Fruit fly (Drosophila melanogaster) whole organism, embryonic: ENCODE measurements around the gene sicily.
A peak's percentile ranks its signal among the peaks of the same experiment; 100 is the strongest.

ENCODE experiments used
- CG12942 ChIP-seq: fragments of 200-800 bp; sonication (Bioruptor generic); optimal IDR thresholded peaks from 3 replicates; lab custom pipeline; 2016; ENCODE audit warnings: missing biosample characterization, missing genetic modification characterization
- CG2120 ChIP-seq: fragments of 200-800 bp; sonication (Bioruptor generic); optimal IDR thresholded peaks from 3 replicates; lab custom pipeline; 2016; ENCODE audit warnings: missing biosample characterization, missing genetic modification characterization
- CG4328 ChIP-seq: fragments of 200-800 bp; sonication (Bioruptor generic); optimal IDR thresholded peaks from 3 replicates; lab custom pipeline; 2017; ENCODE audit warnings: missing biosample characterization, missing genetic modification reagents, missing genetic modification characterization
- CG9437 ChIP-seq: fragments of 200-800 bp; sonication (Bioruptor generic); optimal IDR thresholded peaks from 2 replicates; lab custom pipeline; 2018; ENCODE audit warnings: missing biosample characterization, mild to moderate bottlenecking, missing genetic modification characterization
- E2f1 ChIP-seq: fragments of 200-800 bp; sonication (Bioruptor generic); IDR thresholded peaks from 2 replicates; pipeline ENCODE4 v1.3.6; 2022; ENCODE audit warnings: missing biosample characterization, missing genetic modification characterization
- ERR ChIP-seq: fragments of 200-800 bp; sonication (Bioruptor generic); optimal IDR thresholded peaks from 2 replicates; lab custom pipeline; 2016; ENCODE audit warnings: missing biosample characterization, missing genetic modification characterization
- Gug ChIP-seq: fragments of 200-800 bp; sonication (Bioruptor generic); IDR thresholded peaks from 4 replicates; pipeline ENCODE4 v1.3.6; 2022; ENCODE audit warnings: missing biosample characterization, missing genetic modification characterization
- emc ChIP-seq: fragments of 200-800 bp; sonication (Bioruptor generic); optimal IDR thresholded peaks from 2 replicates; lab custom pipeline; 2016; ENCODE audit warnings: missing biosample characterization, missing genetic modification characterization
- ewg ChIP-seq: fragments of 200-800 bp; sonication (Bioruptor generic); optimal IDR thresholded peaks from 3 replicates; lab custom pipeline; 2017; ENCODE audit warnings: mild to moderate bottlenecking, missing biosample characterization, missing genetic modification reagents, missing genetic modification characterization
- fd3F ChIP-seq: fragments of 200-800 bp; sonication (Bioruptor generic); optimal IDR thresholded peaks from 2 replicates; lab custom pipeline; 2018; ENCODE audit warnings: missing biosample characterization, mild to moderate bottlenecking, missing genetic modification characterization, moderate library complexity
- nmo ChIP-seq: fragments of 200-800 bp; sonication (Bioruptor generic); optimal IDR thresholded peaks from 2 replicates; lab custom pipeline; 2018; ENCODE audit warnings: missing biosample characterization, mild to moderate bottlenecking, missing genetic modification characterization, moderate library complexity
- pan ChIP-seq, 4 experiments: fragments of >200 bp in 3 of 4; fragments of 200-800 bp in 1 of 4; sonication (Bioruptor generic) in 1 of 4; optimal IDR thresholded peaks in 3 of 4; IDR thresholded peaks in 1 of 4; 2 replicates each; pipeline versions ENCODE4 v1.3.6 to Lab custom; 2017 to 2022; ENCODE audit warnings: missing biosample characterization in 2 of 4, missing genetic modification characterization in 2 of 4, mixed read lengths in 1 of 4
- zfh1 ChIP-seq: fragments of 200-800 bp; sonication (Bioruptor generic); IDR thresholded peaks from 3 replicates; pipeline ENCODE4 v1.3.6; 2022; ENCODE audit warnings: missing biosample characterization, missing genetic modification characterization

- TF ChIP-seq CG4328 (GFP tag; lab: Kevin White, UChicago): no peak
- TF ChIP-seq ewg (GFP tag; lab: Kevin White, UChicago): no peak
- peak; percentile 20; the same call in 1 of the 2 replicates for TF ChIP-seq E2f1
- TF ChIP-seq fd3F (GFP tag; lab: Kevin White, UChicago): no peak
- no peak; the same call in 2 of the 3 replicates for TF ChIP-seq zfh1 (GFP tag; lab: Robert Waterston, UW)
- TF ChIP-seq ERR (GFP tag; lab: Kevin White, UChicago): peak; percentile 59
- TF ChIP-seq CG9437: peak; percentile 80
- peak; percentile 32 for TF ChIP-seq nmo (GFP tag; lab: Kevin White, UChicago)
- TF ChIP-seq Gug (GFP tag; lab: Robert Waterston, UW): peak; percentile 56; the same call in 2 of the 4 replicates
- TF ChIP-seq CG12942 (GFP tag; lab: Kevin White, UChicago): peak; percentile 40
- no peak for TF ChIP-seq emc
- peak; percentile 81 for TF ChIP-seq CG2120 (GFP tag; lab: Kevin White, UChicago)
- no peak for TF ChIP-seq pan (optimal IDR thresholded peaks at IDR 0.05; lab: Kevin White, UChicago)
- TF ChIP-seq pan (GFP tag; optimal IDR thresholded peaks at IDR 0.05 in 1 of 2, IDR thresholded peaks at IDR 0.05 in 1 of 2): no peak
Observed at dm6 chrX:11852310-11852709, 39.2 kb upstream of the sicily start, which contains the start of gene p24-1.
